Fruit fly (Drosophila melanogaster) whole organism, embryonic: ENCODE data around the gene pigs.

Experiments used
- Atf-2 ChIP-seq: fragments of 200-800 bp; sonication (Bioruptor generic); optimal IDR thresholded peaks from 2 replicates; lab custom pipeline; 2016; ENCODE audit warnings: missing biosample characterization, missing genetic modification characterization
- B-H1 ChIP-seq: fragments of 200-800 bp; sonication (Bioruptor generic); IDR thresholded peaks from 3 replicates; pipeline ENCODE4 v1.3.6; 2022; ENCODE audit warnings: missing biosample characterization, missing genetic modification characterization
- Bdp1 ChIP-seq: fragments of 200-800 bp; sonication (Bioruptor generic); optimal IDR thresholded peaks from 3 replicates; lab custom pipeline; 2016; ENCODE audit warnings: missing biosample characterization, missing genetic modification characterization
- C15 ChIP-seq: fragments of 200-800 bp; sonication (Bioruptor generic); IDR thresholded peaks from 3 replicates; pipeline ENCODE4 v1.3.6; 2022; ENCODE audit warnings: missing biosample characterization, missing genetic modification characterization
- CG10431 ChIP-seq: fragments of 200-800 bp; sonication (Bioruptor generic); optimal IDR thresholded peaks from 3 replicates; lab custom pipeline; 2018; ENCODE audit warnings: missing biosample characterization, mild to moderate bottlenecking, missing genetic modification characterization
- CG11504 ChIP-seq: fragments of 200-800 bp; sonication (Bioruptor generic); optimal IDR thresholded peaks from 3 replicates; lab custom pipeline; 2019; ENCODE audit warnings: missing biosample characterization, mild to moderate bottlenecking, missing genetic modification characterization, moderate library complexity
- CG13123 ChIP-seq: fragments of 200-800 bp; sonication (Bioruptor generic); optimal IDR thresholded peaks from 2 replicates; lab custom pipeline; 2016; ENCODE audit warnings: missing biosample characterization, missing genetic modification characterization
- CG14441 ChIP-seq: fragments of 200-800 bp; sonication (Bioruptor generic); IDR thresholded peaks from 2 replicates; pipeline ENCODE4 v1.3.6; 2022; ENCODE audit warnings: missing biosample characterization, missing genetic modification characterization
- CG14667 ChIP-seq: fragments of 200-800 bp; sonication (Bioruptor generic); IDR thresholded peaks from 2 replicates; pipeline ENCODE4 v1.3.6; 2022; ENCODE audit warnings: missing biosample characterization, missing genetic modification characterization
- CG15073 ChIP-seq: fragments of 200-800 bp; sonication (Bioruptor generic); optimal IDR thresholded peaks from 2 replicates; lab custom pipeline; 2016; ENCODE audit warnings: missing biosample characterization, missing genetic modification characterization
- CG16779 ChIP-seq: fragments of 200-800 bp; sonication (Bioruptor generic); IDR thresholded peaks from 2 replicates; pipeline ENCODE4 v1.3.6; 2022; ENCODE audit warnings: missing biosample characterization, missing genetic modification characterization
- CG17802 ChIP-seq: fragments of 200-800 bp; sonication (Bioruptor generic); optimal IDR thresholded peaks from 2 replicates; lab custom pipeline; 2018; ENCODE audit warnings: missing biosample characterization, mild to moderate bottlenecking, missing genetic modification characterization, moderate library complexity
- CG17829 ChIP-seq: fragments of 200-800 bp; optimal IDR thresholded peaks from 2 replicates; lab custom pipeline; 2019; ENCODE audit warnings: missing biosample characterization, mild to moderate bottlenecking, missing genetic modification characterization, moderate library complexity
- CG1792 ChIP-seq: fragments of 200-800 bp; sonication (Bioruptor generic); optimal IDR thresholded peaks from 2 replicates; lab custom pipeline; 2016; ENCODE audit warnings: missing biosample characterization, missing genetic modification characterization
- CG18599 ChIP-seq: fragments of 200-800 bp; sonication (Bioruptor generic); optimal IDR thresholded peaks from 3 replicates; lab custom pipeline; 2017; ENCODE audit warnings: missing biosample characterization, missing genetic modification characterization, mild to moderate bottlenecking, moderate library complexity, missing genetic modification reagents
- CG2199 ChIP-seq: fragments of 200-800 bp; sonication (Bioruptor generic); IDR thresholded peaks from 3 replicates; pipeline ENCODE4 v1.3.6; 2022; ENCODE audit warnings: missing biosample characterization, missing genetic modification characterization
- CG31441 ChIP-seq: fragments of 200-800 bp; sonication (Bioruptor generic); IDR thresholded peaks from 2 replicates; pipeline ENCODE4 v1.3.6; 2022; ENCODE audit warnings: missing biosample characterization, missing genetic modification characterization
- CG6272 ChIP-seq: fragments of 200-800 bp; sonication (Bioruptor generic); IDR thresholded peaks from 2 replicates; pipeline ENCODE4 v1.3.6; 2022; ENCODE audit warnings: missing biosample characterization, missing genetic modification characterization
- CG6854 ChIP-seq: fragments of 200-800 bp; sonication (Bioruptor generic); optimal IDR thresholded peaks from 3 replicates; lab custom pipeline; 2017; ENCODE audit warnings: missing biosample characterization, mild to moderate bottlenecking, missing genetic modification characterization
- CHES-1-like ChIP-seq: fragments of 200-800 bp; sonication (Bioruptor generic); optimal IDR thresholded peaks from 2 replicates; lab custom pipeline; 2016; ENCODE audit warnings: missing biosample characterization, missing genetic modification characterization
- CTCF ChIP-seq: fragments of 200-800 bp; sonication (Bioruptor generic); optimal IDR thresholded peaks from 2 replicates; lab custom pipeline; 2017; ENCODE audit warnings: missing biosample characterization, mild to moderate bottlenecking, missing genetic modification characterization, moderate library complexity
- D19B ChIP-seq: fragments of 200-800 bp; sonication (Bioruptor generic); optimal IDR thresholded peaks from 2 replicates; lab custom pipeline; 2017; ENCODE audit warnings: missing biosample characterization, mild to moderate bottlenecking, missing genetic modification characterization
- Dad ChIP-seq: fragments of 200-800 bp; sonication (Bioruptor generic); optimal IDR thresholded peaks from 3 replicates; lab custom pipeline; 2016; ENCODE audit warnings: missing biosample characterization, missing genetic modification characterization
- Dip2 ChIP-seq: fragments of 200-800 bp; sonication (Bioruptor generic); IDR thresholded peaks from 2 replicates; pipeline ENCODE4 v1.3.6; 2022; ENCODE audit warnings: missing biosample characterization, missing genetic modification characterization
- Doc3 ChIP-seq: fragments of 200-800 bp; sonication (Bioruptor generic); IDR thresholded peaks from 3 replicates; pipeline ENCODE4 v1.3.6; 2022; ENCODE audit warnings: missing biosample characterization, missing genetic modification characterization; ENCODE audit not compliant: partially characterized antibody
- Drgx ChIP-seq: fragments of 200-800 bp; sonication (Bioruptor generic); IDR thresholded peaks from 2 replicates; pipeline ENCODE4 v1.3.6; 2022; ENCODE audit warnings: missing biosample characterization, missing genetic modification characterization
- Ets97D ChIP-seq: fragments of 200-800 bp; sonication (Bioruptor generic); optimal IDR thresholded peaks from 3 replicates; lab custom pipeline; 2016; ENCODE audit warnings: missing biosample characterization, missing genetic modification characterization
- HHEX ChIP-seq: fragments of 200-800 bp; sonication (Bioruptor generic); optimal IDR thresholded peaks from 3 replicates; lab custom pipeline; 2017; ENCODE audit warnings: missing biosample characterization, mild to moderate bottlenecking, missing genetic modification characterization, missing genetic modification reagents
- Mad ChIP-seq: fragments of 200-800 bp; sonication (Bioruptor generic); optimal IDR thresholded peaks from 2 replicates; lab custom pipeline; 2016; ENCODE audit warnings: missing biosample characterization, missing genetic modification characterization
- Neu2 ChIP-seq: fragments of 200-800 bp; sonication (Bioruptor generic); optimal IDR thresholded peaks from 3 replicates; lab custom pipeline; 2016; ENCODE audit warnings: missing biosample characterization, missing genetic modification characterization, borderline replicate concordance
- Opbp ChIP-seq: fragments of 200-800 bp; sonication (Bioruptor generic); IDR thresholded peaks from 3 replicates; pipeline ENCODE4 v1.3.6; 2022; ENCODE audit warnings: missing biosample characterization, missing genetic modification characterization; ENCODE audit not compliant: partially characterized antibody
- Pdp1 ChIP-seq, 2 experiments: fragments of 200-800 bp; sonication (Bioruptor generic); optimal IDR thresholded peaks; 3 replicates each; lab custom pipeline; 2016; ENCODE audit warnings: missing biosample characterization in 2 of 2, missing genetic modification characterization in 2 of 2, mild to moderate bottlenecking in 1 of 2, moderate library complexity in 1 of 2
- Ssrp ChIP-seq: fragments of 200-800 bp; sonication (Bioruptor generic); optimal IDR thresholded peaks from 2 replicates; lab custom pipeline; 2018; ENCODE audit warnings: missing biosample characterization, mild to moderate bottlenecking, missing genetic modification characterization, moderate library complexity
- croc ChIP-seq: fragments of 200-800 bp; sonication (Bioruptor generic); conservative IDR thresholded peaks from 3 replicates; pipeline ENCODE4 v1.3.6; 2022; ENCODE audit warnings: missing biosample characterization, missing genetic modification characterization
- cwo ChIP-seq: fragments of 200-800 bp; sonication (Bioruptor generic); optimal IDR thresholded peaks from 3 replicates; lab custom pipeline; 2017; ENCODE audit warnings: missing biosample characterization, missing genetic modification characterization, mild to moderate bottlenecking, moderate library complexity, missing genetic modification reagents
- dysf ChIP-seq: fragments of 200-800 bp; sonication (Bioruptor generic); IDR thresholded peaks from 3 replicates; pipeline ENCODE4 v1.3.6; 2022; ENCODE audit warnings: missing biosample characterization, missing genetic modification characterization
- gfzf ChIP-seq: fragments of 200-800 bp; sonication (Bioruptor generic); optimal IDR thresholded peaks from 2 replicates; lab custom pipeline; 2016; ENCODE audit warnings: missing biosample characterization, mild to moderate bottlenecking, missing genetic modification characterization, moderate library complexity
- h ChIP-seq: fragments of >200 bp; optimal IDR thresholded peaks from 2 replicates; lab custom pipeline; 2017
- hbn ChIP-seq: fragments of 200-800 bp; sonication (Bioruptor generic); IDR thresholded peaks from 2 replicates; pipeline ENCODE4 v1.3.6; 2022; ENCODE audit warnings: missing biosample characterization, missing genetic modification characterization; ENCODE audit not compliant: partially characterized antibody
- klu ChIP-seq: fragments of 200-800 bp; sonication (Bioruptor generic); IDR thresholded peaks from 2 replicates; pipeline ENCODE4 v1.3.6; 2022; ENCODE audit warnings: missing biosample characterization, missing genetic modification characterization
- lola ChIP-seq, 3 experiments: fragments of >200 bp in 2 of 3; fragments of 200-800 bp in 1 of 3; sonication (Bioruptor generic) in 1 of 3; optimal IDR thresholded peaks; 2 replicates each; lab custom pipeline; 2017 to 2019; ENCODE audit warnings: missing biosample characterization in 3 of 3, missing genetic modification characterization in 3 of 3, mild to moderate bottlenecking in 1 of 3, moderate library complexity in 1 of 3
- pfk ChIP-seq: fragments of 200-800 bp; sonication (Bioruptor generic); optimal IDR thresholded peaks from 2 replicates; lab custom pipeline; 2018; ENCODE audit warnings: missing biosample characterization, mild to moderate bottlenecking, missing genetic modification characterization, moderate library complexity
- sc ChIP-seq, 3 experiments: fragments of >200 bp in 2 of 3; fragments of 200-800 bp in 1 of 3; sonication (Bioruptor generic) in 1 of 3; optimal IDR thresholded peaks; 2 replicates in 2 of 3; 3 replicates in 1 of 3; lab custom pipeline; 2017; ENCODE audit warnings: mild to moderate bottlenecking in 1 of 3, missing biosample characterization in 1 of 3, missing genetic modification characterization in 1 of 3, missing genetic modification reagents in 1 of 3
- sima ChIP-seq: fragments of 200-800 bp; sonication (Bioruptor generic); optimal IDR thresholded peaks from 2 replicates; lab custom pipeline; 2016; ENCODE audit warnings: missing biosample characterization, missing genetic modification characterization
- sisA ChIP-seq: fragments of 200-800 bp; sonication (Bioruptor generic); IDR thresholded peaks from 2 replicates; pipeline ENCODE4 v1.3.6; 2022; ENCODE audit warnings: missing biosample characterization, missing genetic modification characterization
- slou ChIP-seq: fragments of 200-800 bp; sonication (Bioruptor generic); optimal IDR thresholded peaks from 3 replicates; lab custom pipeline; 2016; ENCODE audit warnings: missing biosample characterization, missing genetic modification characterization
- unc-4 ChIP-seq: fragments of 200-800 bp; sonication (Bioruptor generic); IDR thresholded peaks from 2 replicates; pipeline ENCODE4 v1.3.6; 2022; ENCODE audit warnings: missing biosample characterization, missing genetic modification characterization; ENCODE audit not compliant: partially characterized antibody
- vnd ChIP-seq: fragments of 200-800 bp; sonication (Bioruptor generic); IDR thresholded peaks from 3 replicates; pipeline ENCODE4 v1.3.6; 2022; ENCODE audit warnings: missing biosample characterization, missing genetic modification characterization; ENCODE audit not compliant: partially characterized antibody
- wdn ChIP-seq: fragments of 200-800 bp; sonication (Bioruptor generic); IDR thresholded peaks from 2 replicates; pipeline ENCODE4 v1.3.6; 2022; ENCODE audit warnings: missing biosample characterization, missing genetic modification characterization

pigs gene

DNA sequence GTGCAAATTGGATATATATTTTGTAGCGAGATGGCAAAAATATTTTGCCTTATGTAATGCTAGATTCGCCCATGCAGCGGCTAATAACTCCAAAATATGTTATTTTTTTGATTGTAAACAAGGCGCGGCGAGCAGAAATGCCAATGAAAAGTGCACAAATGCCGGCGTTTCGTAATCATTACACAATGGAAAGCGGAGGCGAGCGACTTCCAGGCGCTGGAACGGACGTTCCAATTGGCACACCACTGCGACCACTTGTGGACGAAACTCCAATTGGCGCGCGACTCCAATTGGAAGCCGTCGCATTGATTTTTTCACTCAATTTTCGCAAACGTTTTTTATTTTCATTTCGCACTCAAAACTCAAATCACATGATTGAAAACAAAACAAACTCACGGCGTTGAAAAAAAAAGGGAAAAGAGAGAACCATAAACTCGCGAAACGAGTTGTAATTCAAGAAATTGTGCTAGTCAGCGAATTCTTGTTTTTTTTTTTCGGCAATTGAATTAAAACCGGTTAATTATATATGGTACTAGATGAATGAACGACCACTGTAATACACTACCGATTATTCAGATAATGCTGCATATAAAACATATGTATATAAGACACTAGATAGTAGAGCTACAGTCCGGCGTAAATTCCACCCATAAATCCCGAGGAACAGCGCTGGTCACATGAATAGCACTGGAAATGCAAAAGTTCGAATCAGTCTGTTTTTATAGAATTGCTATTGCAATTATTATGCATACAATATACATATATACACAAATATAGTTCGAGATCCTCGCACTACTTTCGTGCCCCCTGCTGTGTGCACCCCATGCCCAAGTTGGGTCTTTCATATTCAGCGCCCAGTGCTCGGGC lies 79.0 kb downstream of the pigs start, which contains the start of gene ND-ASHI (continued):
- TF ChIP-seq CG10431 (GFP tag; lab: Kevin White, UChicago) (peak; percentile 72), CG6272 (GFP tag; lab: Robert Waterston, UW) (peak; percentile 88), Doc3 (GFP tag; lab: Robert Waterston, UW) (no peak), Dip2 (GFP tag; lab: Robert Waterston, UW) (no peak), Ssrp (tag; lab: Kevin White, UChicago) (peak; percentile 84), Ets97D (GFP tag; lab: Kevin White, UChicago) (peak; percentile 82), slou (GFP tag; lab: Kevin White, UChicago) (peak; percentile 87), HHEX (peak; percentile 96), CG13123 (GFP tag; lab: Kevin White, UChicago) (peak; percentile 75), Pdp1 (GFP tag; optimal IDR thresholded peaks at IDR 0.05; lab: Kevin White, UChicago) (peak; percentile 95), B-H1 (peak; percentile 91), CG17829 (tag; lab: Kevin White, UChicago) (peak; percentile 90), cwo (GFP tag; lab: Kevin White, UChicago) (peak; percentile 94), pfk (GFP tag; lab: Kevin White, UChicago) (no peak), CG17802 (tag; lab: Kevin White, UChicago) (peak; percentile 74), CG14667 (GFP tag; lab: Robert Waterston, UW) (peak; percentile 90), sc (optimal IDR thresholded peaks at IDR 0.05; lab: Kevin White, UChicago) (no peak), sc (GFP tag; optimal IDR thresholded peaks at IDR 0.05; lab: Kevin White, UChicago) (peak; percentile 82), Drgx (GFP tag; lab: Robert Waterston, UW) (peak; percentile 98), C15 (GFP tag; lab: Robert Waterston, UW) (peak; percentile 94), CG2199 (GFP tag; lab: Robert Waterston, UW) (peak; percentile 90), CG16779 (GFP tag; lab: Robert Waterston, UW) (peak; percentile 96), CG14441 (GFP tag; lab: Robert Waterston, UW) (peak; percentile 99), CG31441 (GFP tag; lab: Robert Waterston, UW) (peak; percentile 89), Neu2 (GFP tag; lab: Kevin White, UChicago) (peak; percentile 43), Mad (GFP tag; lab: Kevin White, UChicago) (peak; percentile 89), croc (peak; percentile 84), wdn (GFP tag; lab: Robert Waterston, UW) (peak; percentile 97), sisA (GFP tag; lab: Robert Waterston, UW) (peak; percentile 95), CG18599 (GFP tag; lab: Kevin White, UChicago) (peak; percentile 98), dysf (GFP tag; lab: Robert Waterston, UW) (peak; percentile 96), unc-4 (no peak), klu (GFP tag; lab: Robert Waterston, UW) (peak; percentile 91), gfzf (GFP tag; lab: Kevin White, UChicago) (peak; percentile 2), Atf-2 (GFP tag; lab: Kevin White, UChicago) (peak; percentile 88), h (lab: Kevin White, UChicago) (no peak), CG6854 (GFP tag; lab: Kevin White, UChicago) (peak; percentile 94), vnd (GFP tag; lab: Robert Waterston, UW) (no peak), CHES-1-like (GFP tag; lab: Kevin White, UChicago) (peak; percentile 85), CTCF (GFP tag; lab: Kevin White, UChicago) (peak; percentile 66), lola (GFP tag; optimal IDR thresholded peaks at IDR 0.05; lab: Kevin White, UChicago) (peak in 1 of 3 experiments; percentile 76), CG1792 (GFP tag; lab: Kevin White, UChicago) (peak; percentile 88), Opbp (GFP tag; lab: Robert Waterston, UW) (no peak), sima (GFP tag; lab: Kevin White, UChicago) (peak; percentile 85), Bdp1 (peak; percentile 83), CG11504 (tag; lab: Kevin White, UChicago) (peak; percentile 92), CG15073 (GFP tag; lab: Kevin White, UChicago) (peak; percentile 73), Dad (GFP tag; lab: Kevin White, UChicago) (peak; percentile 90), hbn (no peak), D19B (GFP tag; lab: Kevin White, UChicago) (peak; percentile 91)
